Worm (Caenorhabditis elegans): ENCODE results near the gene epac-1.

- TF ChIP-seq ZK546.5 (tag; optimal IDR thresholded peaks at IDR 0.05) (no peak), sea-2 (GFP tag; optimal IDR thresholded peaks at IDR 0.05) (no peak)
Measured at ce11 chrIII:10209703-10210102, 20.7 kb downstream of the epac-1 start, which contains the start of gene T20G5.9.
